Worm (Caenorhabditis elegans) whole organism, young adult: ENCODE results near the gene col-130.

Experiments
- B0019.2 ChIP-seq: fragments of 200-800 bp; sonication (Bioruptor generic); conservative IDR thresholded peaks from 2 replicates; pipeline ENCODE4 v1.3.6; 2022; ENCODE audit warnings: missing genetic modification reagents, missing genetic modification characterization, missing compliant biosample characterization
- C06A6.2 ChIP-seq: fragments of 200-800 bp; sonication (Bioruptor generic); conservative IDR thresholded peaks from 2 replicates; pipeline ENCODE4 v1.3.6; 2022; ENCODE audit warnings: missing genetic modification characterization, missing compliant biosample characterization
- F22D6.2 ChIP-seq: sonication (generic microtip); optimal IDR thresholded peaks from 2 replicates; lab custom pipeline; 2016; ENCODE audit warnings: mild to moderate bottlenecking, missing genetic modification characterization, missing compliant biosample characterization
- F33H1.4 ChIP-seq: fragments of 200-800 bp; sonication (Bioruptor generic); IDR thresholded peaks from 2 replicates; pipeline ENCODE4 v1.3.6; 2022; ENCODE audit warnings: missing genetic modification reagents, missing genetic modification characterization, missing compliant biosample characterization
- F37B4.10 ChIP-seq: fragments of 200-800 bp; sonication (Bioruptor generic); IDR thresholded peaks from 2 replicates; pipeline ENCODE4 v1.3.6; 2022; ENCODE audit warnings: missing genetic modification characterization, missing compliant biosample characterization
- F57A8.1 ChIP-seq: fragments of 200-800 bp; sonication (Bioruptor generic); optimal IDR thresholded peaks from 2 replicates; lab custom pipeline; 2018; ENCODE audit warnings: mild to moderate bottlenecking, missing genetic modification characterization, moderate library complexity, missing compliant biosample characterization
- K11D2.4 ChIP-seq: fragments of 200-800 bp; sonication (Bioruptor generic); IDR thresholded peaks from 2 replicates; pipeline ENCODE4 v1.3.6; 2022; ENCODE audit warnings: missing genetic modification reagents, missing genetic modification characterization, missing compliant biosample characterization
- K12H6.12 ChIP-seq: fragments of 200-800 bp; sonication (Bioruptor generic); optimal IDR thresholded peaks from 2 replicates; lab custom pipeline; 2018; ENCODE audit warnings: mild to moderate bottlenecking, missing genetic modification characterization, missing compliant biosample characterization
- T26A5.8 ChIP-seq: sonication (generic microtip); optimal IDR thresholded peaks from 2 replicates; lab custom pipeline; 2016; ENCODE audit warnings: missing genetic modification characterization, missing compliant biosample characterization
- Y67H2A.10 ChIP-seq: fragments of 200-800 bp; sonication (Bioruptor generic); conservative IDR thresholded peaks from 2 replicates; pipeline ENCODE4 v1.3.6; 2022; ENCODE audit warnings: missing genetic modification reagents, missing genetic modification characterization, missing compliant biosample characterization
- Y95B8A.8 ChIP-seq: fragments of 200-800 bp; sonication (Bioruptor generic); IDR thresholded peaks from 2 replicates; pipeline ENCODE4 v1.3.6; 2022; ENCODE audit warnings: missing genetic modification reagents, missing genetic modification characterization, missing compliant biosample characterization
- akir-1 ChIP-seq: fragments of 200-800 bp; sonication (Bioruptor generic); optimal IDR thresholded peaks from 2 replicates; lab custom pipeline; 2018; ENCODE audit warnings: mild to moderate bottlenecking, missing genetic modification characterization, moderate library complexity, missing compliant biosample characterization
- aptf-3 ChIP-seq: fragments of 200-800 bp; sonication (Bioruptor generic); IDR thresholded peaks from 2 replicates; pipeline ENCODE4 v1.3.6; 2022; ENCODE audit warnings: missing genetic modification characterization, missing compliant biosample characterization
- atf-7 ChIP-seq: sonication (generic microtip); optimal IDR thresholded peaks from 2 replicates; lab custom pipeline; 2017; ENCODE audit warnings: mild to moderate bottlenecking, missing genetic modification characterization, missing compliant biosample characterization
- attf-6 ChIP-seq: fragments of 200-800 bp; sonication (Bioruptor generic); IDR thresholded peaks from 2 replicates; pipeline ENCODE4 v1.3.6; 2022; ENCODE audit warnings: missing genetic modification reagents, missing genetic modification characterization, missing compliant biosample characterization
- bed-2 ChIP-seq: fragments of 200-800 bp; sonication (Bioruptor generic); IDR thresholded peaks from 2 replicates; pipeline ENCODE4 v1.3.6; 2022; ENCODE audit warnings: missing genetic modification reagents, missing genetic modification characterization, missing compliant biosample characterization
- cebp-1 ChIP-seq, 2 experiments: fragments of 200-800 bp in 1 of 2; sonication (Bioruptor generic) in 1 of 2; sonication (generic microtip) in 1 of 2; IDR thresholded peaks in 1 of 2; optimal IDR thresholded peaks in 1 of 2; 2 replicates each; pipeline versions ENCODE4 v1.3.6 to Lab custom; 2017 to 2022; ENCODE audit warnings: missing compliant biosample characterization in 2 of 2, missing genetic modification characterization in 2 of 2, mild to moderate bottlenecking in 1 of 2, missing genetic modification reagents in 1 of 2, moderate library complexity in 1 of 2
- ceh-100 ChIP-seq: fragments of 200-800 bp; sonication (Bioruptor generic); IDR thresholded peaks from 2 replicates; pipeline ENCODE4 v1.3.6; 2022; ENCODE audit warnings: missing genetic modification reagents, missing genetic modification characterization, missing compliant biosample characterization
- ceh-40 ChIP-seq: fragments of 200-800 bp; sonication (Bioruptor generic); IDR thresholded peaks from 2 replicates; pipeline ENCODE4 v1.3.6; 2022; ENCODE audit warnings: missing genetic modification characterization, missing compliant biosample characterization
- ceh-58 ChIP-seq: fragments of 200-800 bp; sonication (Bioruptor generic); IDR thresholded peaks from 2 replicates; pipeline ENCODE4 v1.3.6; 2022; ENCODE audit warnings: missing genetic modification characterization, missing compliant biosample characterization
- ceh-79 ChIP-seq: sonication (generic microtip); optimal IDR thresholded peaks from 2 replicates; lab custom pipeline; 2017; ENCODE audit warnings: mild to moderate bottlenecking, missing genetic modification characterization, missing compliant biosample characterization
- hlh-26 ChIP-seq: fragments of 200-800 bp; sonication (Bioruptor generic); conservative IDR thresholded peaks from 2 replicates; pipeline ENCODE4 v1.3.6; 2022; ENCODE audit warnings: missing genetic modification reagents, missing genetic modification characterization, missing compliant biosample characterization
- hmg-1.2 ChIP-seq: fragments of 200-800 bp; sonication (Bioruptor generic); IDR thresholded peaks from 2 replicates; pipeline ENCODE4 v1.3.6; 2022; ENCODE audit warnings: missing genetic modification reagents, missing genetic modification characterization, missing compliant biosample characterization
- lin-26 ChIP-seq: fragments of 200-800 bp; sonication (Bioruptor generic); IDR thresholded peaks from 2 replicates; pipeline ENCODE4 v1.3.6; 2022; ENCODE audit warnings: missing genetic modification reagents, missing genetic modification characterization, missing compliant biosample characterization
- lin-35 ChIP-seq, 3 experiments: fragments of 150-350 bp in 2 of 3; sonication (generic microtip) in 1 of 3; optimal IDR thresholded peaks; 2 replicates each; lab custom pipeline; 2014 to 2018; ENCODE audit warnings: missing biosample characterization in 3 of 3, missing genetic modification characterization in 3 of 3, missing genetic modification reagents in 3 of 3
- lin-54 ChIP-seq: fragments of 200-800 bp; sonication (Bioruptor generic); optimal IDR thresholded peaks from 2 replicates; lab custom pipeline; 2018; ENCODE audit warnings: mild to moderate bottlenecking, missing genetic modification characterization, missing compliant biosample characterization
- lsl-1 ChIP-seq: fragments of 200-800 bp; sonication (Bioruptor generic); optimal IDR thresholded peaks from 2 replicates; lab custom pipeline; 2018; ENCODE audit warnings: mild to moderate bottlenecking, missing genetic modification characterization, moderate library complexity, missing compliant biosample characterization
- lsy-27 ChIP-seq: sonication (generic microtip); optimal IDR thresholded peaks from 2 replicates; lab custom pipeline; 2017; ENCODE audit warnings: missing genetic modification characterization, mild to moderate bottlenecking, missing compliant biosample characterization, antibody characterized with exemption, missing genotype, borderline replicate concordance; ENCODE audit not compliant: insufficient read depth
- madf-10 ChIP-seq: sonication (generic microtip); optimal IDR thresholded peaks from 2 replicates; lab custom pipeline; 2016; ENCODE audit warnings: mild to moderate bottlenecking, missing genetic modification characterization, missing compliant biosample characterization
- mcd-1 ChIP-seq: fragments of 200-800 bp; sonication (Bioruptor generic); IDR thresholded peaks from 2 replicates; pipeline ENCODE4 v1.3.6; 2022; ENCODE audit warnings: missing genetic modification reagents, missing genetic modification characterization, missing compliant biosample characterization
- mes-4 ChIP-seq: sonication (generic microtip); optimal IDR thresholded peaks from 2 replicates; lab custom pipeline; 2016; ENCODE audit warnings: missing genotype, missing genetic modification characterization, missing compliant biosample characterization
- mxl-1 ChIP-seq: sonication (generic microtip); optimal IDR thresholded peaks from 2 replicates; lab custom pipeline; 2016; ENCODE audit warnings: missing genetic modification characterization, missing compliant biosample characterization
- nfyb-1 ChIP-seq: fragments of 200-800 bp; sonication (Bioruptor generic); IDR thresholded peaks from 2 replicates; pipeline ENCODE4 v1.3.6; 2022; ENCODE audit warnings: missing genetic modification reagents, missing genetic modification characterization, missing compliant biosample characterization
- nhr-179 ChIP-seq: sonication (generic microtip); optimal IDR thresholded peaks from 2 replicates; lab custom pipeline; 2016; ENCODE audit warnings: mild to moderate bottlenecking, missing genetic modification characterization, missing compliant biosample characterization
- nhr-27 ChIP-seq: fragments of 200-800 bp; sonication (Bioruptor generic); optimal IDR thresholded peaks from 2 replicates; lab custom pipeline; 2018; ENCODE audit warnings: mild to moderate bottlenecking, missing genetic modification characterization, moderate library complexity, missing compliant biosample characterization
- rcor-1 ChIP-seq: fragments of 200-800 bp; sonication (Bioruptor generic); IDR thresholded peaks from 2 replicates; pipeline ENCODE4 v1.3.6; 2022; ENCODE audit warnings: missing genetic modification reagents, missing genetic modification characterization, missing compliant biosample characterization
- rec-8 ChIP-seq, 2 experiments: sonication (generic microtip); optimal IDR thresholded peaks; 2 replicates each; lab custom pipeline; 2016; ENCODE audit warnings: mild to moderate bottlenecking in 2 of 2, missing genetic modification characterization in 2 of 2, missing genetic modification reagents in 2 of 2, missing genotype in 2 of 2, missing biosample characterization in 1 of 2, missing compliant biosample characterization in 1 of 2, moderate library complexity in 1 of 2
- rpc-1 ChIP-seq, 2 experiments: fragments of 150-350 bp in 1 of 2; sonication (generic microtip) in 1 of 2; optimal IDR thresholded peaks; 2 replicates each; lab custom pipeline; 2014 to 2018; ENCODE audit warnings: missing biosample characterization in 1 of 2, missing genetic modification characterization in 1 of 2, missing genetic modification reagents in 1 of 2, missing genotype in 1 of 2
- snpc-3.4 ChIP-seq: sonication (generic microtip); optimal IDR thresholded peaks from 2 replicates; lab custom pipeline; 2017; ENCODE audit warnings: missing genetic modification characterization, mild to moderate bottlenecking, missing compliant biosample characterization, antibody characterized with exemption, moderate library complexity, missing genotype, missing genetic modification reagents
- somi-1 ChIP-seq: fragments of 200-800 bp; sonication (Bioruptor generic); optimal IDR thresholded peaks from 2 replicates; lab custom pipeline; 2018; ENCODE audit warnings: mild to moderate bottlenecking, missing genetic modification characterization, missing compliant biosample characterization
- tbp1 ChIP-seq: fragments of 200-800 bp; sonication (Bioruptor generic); optimal IDR thresholded peaks from 2 replicates; lab custom pipeline; 2018; ENCODE audit warnings: mild to moderate bottlenecking, missing genetic modification characterization, missing compliant biosample characterization
- tlf-1 ChIP-seq: fragments of 200-800 bp; sonication (Bioruptor generic); optimal IDR thresholded peaks from 2 replicates; lab custom pipeline; 2018; ENCODE audit warnings: mild to moderate bottlenecking, missing genetic modification characterization, missing compliant biosample characterization
- unc-130 ChIP-seq: sonication (generic microtip); optimal IDR thresholded peaks from 2 replicates; lab custom pipeline; 2016; ENCODE audit warnings: missing genetic modification reagents, missing genetic modification characterization, missing compliant biosample characterization
- zim-3 ChIP-seq: sonication (generic microtip); optimal IDR thresholded peaks from 2 replicates; lab custom pipeline; 2017; ENCODE audit warnings: mild to moderate bottlenecking, missing genetic modification characterization, moderate library complexity, missing compliant biosample characterization
- ztf-22 ChIP-seq: fragments of 200-800 bp; sonication (Bioruptor generic); optimal IDR thresholded peaks from 2 replicates; lab custom pipeline; 2018; ENCODE audit warnings: mild to moderate bottlenecking, missing genetic modification characterization, moderate library complexity, missing compliant biosample characterization
- ztf-28 ChIP-seq: fragments of 200-800 bp; sonication (Bioruptor generic); IDR thresholded peaks from 2 replicates; pipeline ENCODE4 v1.3.6; 2022; ENCODE audit warnings: missing genetic modification reagents, missing genetic modification characterization, missing compliant biosample characterization

Gene col-130

ce11 chrIV:12417536-12418195 is 10.7 kb downstream of the col-130 start, which contains the start of gene F08G5.3 (continued):
- TF ChIP-seq snpc-3.4 (tag; lab: Kevin White, UChicago) = peak; percentile 71
- TF ChIP-seq ceh-40 = 0 out of 2 replicates have a peak, but pooled peaks have one; percentile 64
- TF ChIP-seq mcd-1 (GFP tag; lab: Robert Waterston, UW) = peak; percentile 56
- TF ChIP-seq ztf-28 (GFP tag; lab: Robert Waterston, UW) = peak; percentile 66; the same call in 1 of the 2 replicates
- TF ChIP-seq nhr-27 = no peak
- TF ChIP-seq rec-8 (tag; optimal IDR thresholded peaks at IDR 0.05; lab: Kevin White, UChicago) = peak; percentile 49 to 90
- peak; percentile 95 for TF ChIP-seq rpc-1 (optimal IDR thresholded peaks at IDR 0.05; lab: Kevin White, UChicago)
- peak; percentile 95 for TF ChIP-seq rpc-1 (tag; optimal IDR thresholded peaks at IDR 0.05; lab: Kevin White, UChicago)
- peak; percentile 48 for TF ChIP-seq tlf-1 (GFP tag; lab: Kevin White, UChicago)
- TF ChIP-seq C06A6.2 = 0 out of 2 replicates have a peak, but pooled peaks have one; percentile 21
- TF ChIP-seq nfyb-1 (GFP tag; lab: Robert Waterston, UW) = peak; percentile 84
- TF ChIP-seq attf-6 (GFP tag; lab: Robert Waterston, UW) = peak; percentile 75
- peak; percentile 27 for TF ChIP-seq ceh-79 (tag; lab: Kevin White, UChicago)
- peak; percentile 91 for TF ChIP-seq lin-26 (GFP tag; lab: Robert Waterston, UW)
- TF ChIP-seq K12H6.12 (tag; lab: Kevin White, UChicago) = peak; percentile 21
- no peak for TF ChIP-seq aptf-3
- no peak for TF ChIP-seq hlh-26 (GFP tag; lab: Robert Waterston, UW)
- TF ChIP-seq hmg-1.2 (GFP tag; lab: Robert Waterston, UW) = peak; percentile 67
- TF ChIP-seq lsy-27 = no peak
- peak; percentile 45 for TF ChIP-seq T26A5.8
- TF ChIP-seq mes-4 = peak; percentile 82
- TF ChIP-seq lsl-1 = peak; percentile 43
- no peak for TF ChIP-seq Y67H2A.10
- peak in 1 of 3 experiments; percentile 77 for TF ChIP-seq lin-35 (GFP tag; optimal IDR thresholded peaks at IDR 0.05; lab: Kevin White, UChicago)
- no peak for TF ChIP-seq ceh-58 (GFP tag; lab: Robert Waterston, UW)
- TF ChIP-seq tbp1 (GFP tag; lab: Kevin White, UChicago) = peak; percentile 94
- peak; percentile 34 for TF ChIP-seq unc-130 (GFP tag; lab: Kevin White, UChicago)
- TF ChIP-seq atf-7 (tag; lab: Kevin White, UChicago) = no peak
- TF ChIP-seq akir-1 (GFP tag; lab: Kevin White, UChicago) = no peak
- 0 out of 2 replicates have a peak, but pooled peaks have one; percentile 59 for TF ChIP-seq F37B4.10 (GFP tag; lab: Robert Waterston, UW)
- peak; percentile 22; the same call in 1 of the 2 replicates for TF ChIP-seq rcor-1 (GFP tag; lab: Robert Waterston, UW)
- TF ChIP-seq B0019.2 (GFP tag; lab: Robert Waterston, UW) = peak; percentile 60; the same call in 1 of the 2 replicates
- TF ChIP-seq somi-1 = peak; percentile 59
- peak; percentile 16 for TF ChIP-seq F22D6.2 (tag; lab: Kevin White, UChicago)
- TF ChIP-seq zim-3 (tag; lab: Kevin White, UChicago) = peak; percentile 73
- TF ChIP-seq mxl-1 (tag; lab: Kevin White, UChicago) = peak; percentile 45
- TF ChIP-seq K11D2.4 (GFP tag; lab: Robert Waterston, UW) = no peak
- TF ChIP-seq F57A8.1 = no peak
- TF ChIP-seq ztf-22 (GFP tag; lab: Kevin White, UChicago) = no peak
- no peak for TF ChIP-seq bed-2 (GFP tag; lab: Robert Waterston, UW)
- TF ChIP-seq cebp-1 (GFP tag; IDR thresholded peaks at IDR 0.05; lab: Robert Waterston, UW) = peak; percentile 70
- peak; percentile 85 for TF ChIP-seq cebp-1 (tag; optimal IDR thresholded peaks at IDR 0.05; lab: Kevin White, UChicago)
- no peak for TF ChIP-seq nhr-179
- TF ChIP-seq Y95B8A.8 (GFP tag; lab: Robert Waterston, UW) = no peak
- peak; percentile 52; the same call in 1 of the 2 replicates for TF ChIP-seq F33H1.4
- TF ChIP-seq ceh-100 = 0 out of 2 replicates have a peak, but pooled peaks have one; percentile 28
- peak; percentile 60 for TF ChIP-seq lin-54
- TF ChIP-seq madf-10 (tag; lab: Kevin White, UChicago) = peak; percentile 64
